Worm (Caenorhabditis elegans): ENCODE results near the gene ceeh-2.

ceeh-2 gene

ce11 chrV:10371177-10371576 is 13.5 kb upstream of the ceeh-2 start:
- peak; percentile 45 for TF ChIP-seq jun-1 (tag; optimal IDR thresholded peaks at IDR 0.05)
- no peak for TF ChIP-seq hmg-11 (tag; optimal IDR thresholded peaks at IDR 0.05)
- no peak for TF ChIP-seq skn-1 (tag; optimal IDR thresholded peaks at IDR 0.05)
- TF ChIP-seq lin-39 (tag; optimal IDR thresholded peaks at IDR 0.05): no peak
- TF ChIP-seq pqm-1 (tag; optimal IDR thresholded peaks at IDR 0.05): peak; percentile 40
- no peak for TF ChIP-seq nhr-28 (tag; optimal IDR thresholded peaks at IDR 0.05)
- no peak for TF ChIP-seq egl-27 (tag; optimal IDR thresholded peaks at IDR 0.05)
- peak; percentile 84 for TF ChIP-seq elt-2 (tag; optimal IDR thresholded peaks at IDR 0.05)

DNA sequence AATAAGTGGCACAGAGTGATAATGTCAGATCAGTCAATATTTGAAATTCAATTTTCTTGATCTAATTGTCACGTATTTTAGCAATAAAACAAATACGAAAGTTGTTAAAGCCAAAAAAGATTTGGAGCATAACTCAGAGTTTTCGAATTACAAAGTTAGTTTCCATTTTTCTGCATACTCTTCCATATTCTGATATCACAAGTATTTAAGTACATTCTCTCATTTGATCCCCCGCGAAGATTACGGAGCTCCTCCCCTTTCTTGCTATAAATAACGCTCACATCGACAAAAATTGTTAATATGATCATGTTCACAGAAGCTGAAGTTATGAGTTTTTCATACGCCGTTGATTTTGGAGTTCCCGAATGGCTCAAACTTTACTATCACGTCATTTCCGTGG is 10.6 kb upstream of the ceeh-2 start, which contains the start of gene sri-20:
TSS of gene sri-20 (plus strand) at position 301 of the 400 bp plus-strand sequence.
- TF ChIP-seq skn-1 (tag; optimal IDR thresholded peaks at IDR 0.05): no peak
- TF ChIP-seq ztf-11 (tag; optimal IDR thresholded peaks at IDR 0.05): no peak
- no peak for TF ChIP-seq jun-1 (tag; optimal IDR thresholded peaks at IDR 0.05)
- no peak for TF ChIP-seq mdl-1 (tag; optimal IDR thresholded peaks at IDR 0.05)
- TF ChIP-seq elt-1 (tag; optimal IDR thresholded peaks at IDR 0.05): no peak
- no peak for TF ChIP-seq sea-2 (GFP tag; optimal IDR thresholded peaks at IDR 0.05)
- TF ChIP-seq lin-39 (tag; optimal IDR thresholded peaks at IDR 0.05): no peak
- TF ChIP-seq nhr-23 (tag; optimal IDR thresholded peaks at IDR 0.05): no peak
- no peak for TF ChIP-seq nhr-237 (tag; optimal IDR thresholded peaks at IDR 0.05)
- no peak for TF ChIP-seq tbx-2 (tag; optimal IDR thresholded peaks at IDR 0.05)
- no peak for TF ChIP-seq ceh-82 (tag; optimal IDR thresholded peaks at IDR 0.05)
- no peak for TF ChIP-seq fos-1 (tag; optimal IDR thresholded peaks at IDR 0.05)
- no peak for TF ChIP-seq ztf-4 (tag; optimal IDR thresholded peaks at IDR 0.05)
- no peak for TF ChIP-seq daf-12 (tag; optimal IDR thresholded peaks at IDR 0.05)
- TF ChIP-seq pha-4 (tag; optimal IDR thresholded peaks at IDR 0.05): no peak
- no peak for TF ChIP-seq ceh-9 (tag; optimal IDR thresholded peaks at IDR 0.05)
- no peak for TF ChIP-seq fkh-10 (GFP tag; optimal IDR thresholded peaks at IDR 0.05)
- TF ChIP-seq zag-1 (tag; optimal IDR thresholded peaks at IDR 0.05): no peak
- no peak for TF ChIP-seq nfya-1 (tag; optimal IDR thresholded peaks at IDR 0.05; ENCODE audit: insufficient read depth)

DNA sequence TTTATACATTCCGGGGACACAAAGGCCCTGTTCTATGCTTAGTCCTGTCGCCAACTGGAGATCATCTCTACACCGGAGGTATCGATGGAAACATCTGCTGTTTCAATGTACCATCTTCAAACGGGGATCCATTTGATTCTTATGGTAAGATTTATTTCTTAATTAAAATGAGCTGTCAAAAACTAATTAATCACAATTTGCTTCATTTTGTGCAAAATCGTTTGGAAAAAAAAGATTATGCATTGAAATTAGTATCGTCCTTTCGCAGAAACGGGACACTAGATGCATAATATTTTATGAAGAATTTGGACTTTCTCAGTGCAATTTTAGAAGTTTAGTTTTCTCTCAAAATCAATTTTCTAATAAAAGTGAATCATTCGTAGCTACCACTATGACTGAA is 6.1 kb upstream of the ceeh-2 start:
- TF ChIP-seq fkh-10 (GFP tag; optimal IDR thresholded peaks at IDR 0.05) (no peak), nhr-43 (tag; optimal IDR thresholded peaks at IDR 0.05; ENCODE audit: poor library complexity, severe bottlenecking) (no peak), nhr-237 (tag; optimal IDR thresholded peaks at IDR 0.05) (no peak), eor-1 (tag; optimal IDR thresholded peaks at IDR 0.05) (no peak), nhr-23 (tag; optimal IDR thresholded peaks at IDR 0.05) (no peak), nfya-1 (tag; optimal IDR thresholded peaks at IDR 0.05; ENCODE audit: insufficient read depth) (no peak), mdl-1 (tag; optimal IDR thresholded peaks at IDR 0.05) (no peak), ZK546.5 (tag; optimal IDR thresholded peaks at IDR 0.05) (no peak), fos-1 (tag; optimal IDR thresholded peaks at IDR 0.05) (no peak), ceh-9 (tag; optimal IDR thresholded peaks at IDR 0.05) (no peak), ama-1 (optimal IDR thresholded peaks at IDR 0.05) (no peak), fkh-2 (tag; optimal IDR thresholded peaks at IDR 0.05) (no peak), egl-5 (tag; optimal IDR thresholded peaks at IDR 0.05) (no peak), nhr-25 (tag; optimal IDR thresholded peaks at IDR 0.05) (no peak), ceh-16 (tag; optimal IDR thresholded peaks at IDR 0.05) (no peak), ceh-28 (tag; optimal IDR thresholded peaks at IDR 0.05) (no peak), pha-4 (tag; optimal IDR thresholded peaks at IDR 0.05) (no peak), ztf-4 (tag; optimal IDR thresholded peaks at IDR 0.05) (no peak), aly-2 (tag; optimal IDR thresholded peaks at IDR 0.05) (no peak)

ce11 chrV:10361830-10362397 is 4.2 kb upstream of the ceeh-2 start, which contains the start of gene cash-1:
TSS of gene cash-1 (plus strand) at chrV:10362261.
- TF ChIP-seq skn-1 (tag; optimal IDR thresholded peaks at IDR 0.05) (peak; percentile 38), mml-1 (tag; optimal IDR thresholded peaks at IDR 0.05) (no peak), ztf-11 (tag; optimal IDR thresholded peaks at IDR 0.05) (no peak), hmg-11 (tag; optimal IDR thresholded peaks at IDR 0.05) (no peak), pha-4 (tag; optimal IDR thresholded peaks at IDR 0.05) (peak; percentile 87), pqm-1 (tag; optimal IDR thresholded peaks at IDR 0.05) (peak; percentile 60), egl-5 (tag; optimal IDR thresholded peaks at IDR 0.05) (no peak), eor-1 (tag; optimal IDR thresholded peaks at IDR 0.05) (no peak), lin-15B (tag; optimal IDR thresholded peaks at IDR 0.05) (peak; percentile 93), sea-2 (GFP tag; optimal IDR thresholded peaks at IDR 0.05) (no peak), zag-1 (tag; optimal IDR thresholded peaks at IDR 0.05) (no peak), fos-1 (tag; optimal IDR thresholded peaks at IDR 0.05) (no peak), tbx-2 (tag; optimal IDR thresholded peaks at IDR 0.05) (no peak), nhr-76 (tag; optimal IDR thresholded peaks at IDR 0.05) (no peak), unc-39 (tag; optimal IDR thresholded peaks at IDR 0.05) (no peak), aly-2 (tag; optimal IDR thresholded peaks at IDR 0.05) (no peak), mdl-1 (tag; optimal IDR thresholded peaks at IDR 0.05) (no peak), elt-1 (tag; optimal IDR thresholded peaks at IDR 0.05) (no peak), ama-1 (optimal IDR thresholded peaks at IDR 0.05) (no peak), lin-39 (tag; optimal IDR thresholded peaks at IDR 0.05) (peak; percentile 80), unc-62 (GFP tag; optimal IDR thresholded peaks at IDR 0.05) (no peak), nhr-23 (tag; optimal IDR thresholded peaks at IDR 0.05) (peak; percentile 66), jun-1 (tag; optimal IDR thresholded peaks at IDR 0.05) (no peak), elt-3 (tag; optimal IDR thresholded peaks at IDR 0.05) (no peak), nhr-11 (tag; optimal IDR thresholded peaks at IDR 0.05) (no peak), nhr-77 (tag; optimal IDR thresholded peaks at IDR 0.05) (no peak), nhr-12 (tag; optimal IDR thresholded peaks at IDR 0.05) (no peak), nhr-43 (tag; optimal IDR thresholded peaks at IDR 0.05; ENCODE audit: poor library complexity, severe bottlenecking) (no peak), egl-27 (tag; optimal IDR thresholded peaks at IDR 0.05) (no peak), nhr-25 (tag; optimal IDR thresholded peaks at IDR 0.05) (peak; percentile 75), fkh-2 (tag; optimal IDR thresholded peaks at IDR 0.05) (no peak), ceh-16 (tag; optimal IDR thresholded peaks at IDR 0.05) (no peak), nfya-1 (tag; optimal IDR thresholded peaks at IDR 0.05; ENCODE audit: insufficient read depth) (peak; percentile 74)
